Worm (Caenorhabditis elegans) whole organism, L1 larva: ENCODE measurements around the gene W02A2.12.

Source experiments
- C16A3.4 ChIP-seq: fragments of 150-350 bp; optimal IDR thresholded peaks from 2 replicates; lab custom pipeline; 2014; ENCODE audit warnings: missing biosample characterization, missing genetic modification characterization
- F16B12.6 ChIP-seq: fragments of 150-350 bp; optimal IDR thresholded peaks from 2 replicates; lab custom pipeline; 2014; ENCODE audit warnings: missing biosample characterization, missing genetic modification characterization
- Y116A8C.19 ChIP-seq: sonication (generic microtip); optimal IDR thresholded peaks from 2 replicates; lab custom pipeline; 2016; ENCODE audit warnings: missing compliant biosample characterization, missing genetic modification characterization, borderline replicate concordance
- aha-1 ChIP-seq: fragments of 150-350 bp; optimal IDR thresholded peaks from 2 replicates; lab custom pipeline; 2014; ENCODE audit warnings: missing biosample characterization, missing genetic modification characterization
- alr-1 ChIP-seq: fragments of 200-800 bp; sonication (Bioruptor generic); optimal IDR thresholded peaks from 2 replicates; lab custom pipeline; 2018; ENCODE audit warnings: borderline replicate concordance, mild to moderate bottlenecking, missing genetic modification characterization, missing compliant biosample characterization
- aly-2 ChIP-seq: fragments of 150-350 bp; optimal IDR thresholded peaks from 2 replicates; lab custom pipeline; 2014; ENCODE audit warnings: missing biosample characterization, missing genetic modification characterization
- blmp-1 ChIP-seq: fragments of 150-350 bp; optimal IDR thresholded peaks from 2 replicates; lab custom pipeline; 2014; ENCODE audit warnings: missing biosample characterization, missing genetic modification characterization
- ceh-63 ChIP-seq: fragments of 200-800 bp; sonication (Bioruptor generic); optimal IDR thresholded peaks from 2 replicates; lab custom pipeline; 2018; ENCODE audit warnings: mild to moderate bottlenecking, missing genetic modification characterization, missing compliant biosample characterization
- ceh-8 ChIP-seq: fragments of 200-800 bp; sonication (Bioruptor generic); optimal IDR thresholded peaks from 2 replicates; lab custom pipeline; 2018; ENCODE audit warnings: mild to moderate bottlenecking, missing genetic modification characterization, moderate library complexity, missing compliant biosample characterization
- ceh-82 ChIP-seq, 3 experiments: fragments of 150-350 bp in 1 of 3; sonication (generic microtip) in 2 of 3; optimal IDR thresholded peaks; 2 replicates each; lab custom pipeline; 2014 to 2017; ENCODE audit warnings: missing biosample characterization in 3 of 3, missing genetic modification characterization in 3 of 3
- ceh-88 ChIP-seq: fragments of 200-800 bp; sonication (Bioruptor generic); IDR thresholded peaks from 2 replicates; pipeline ENCODE4 v1.3.6; 2022; ENCODE audit warnings: missing genetic modification characterization, missing compliant biosample characterization
- dpl-1 ChIP-seq, 3 experiments: fragments of 150-350 bp in 2 of 3; sonication (generic microtip) in 1 of 3; optimal IDR thresholded peaks; 2 replicates each; lab custom pipeline; 2014 to 2017; ENCODE audit warnings: missing biosample characterization in 3 of 3, missing genetic modification characterization in 3 of 3, missing genetic modification reagents in 3 of 3
- efl-1 ChIP-seq, 4 experiments: fragments of 150-350 bp; optimal IDR thresholded peaks in 3 of 4; peaks in 1 of 4; 1 replicate in 1 of 4; 2 replicates in 3 of 4; lab custom pipeline; 2014; ENCODE audit warnings: missing biosample characterization in 2 of 4, missing genetic modification characterization in 2 of 4, missing genetic modification reagents in 2 of 4
- egl-13 ChIP-seq: sonication (generic microtip); optimal IDR thresholded peaks from 2 replicates; lab custom pipeline; 2016; ENCODE audit warnings: missing genotype, missing genetic modification reagents, missing genetic modification characterization, missing compliant biosample characterization
- ets-5 ChIP-seq: fragments of 200-800 bp; sonication (Bioruptor generic); IDR thresholded peaks from 2 replicates; pipeline ENCODE4 v1.3.6; 2022; ENCODE audit warnings: missing genetic modification characterization, missing compliant biosample characterization
- fkh-10 ChIP-seq: sonication (generic microtip); optimal IDR thresholded peaks from 2 replicates; lab custom pipeline; 2017; ENCODE audit warnings: missing biosample characterization, missing genetic modification reagents, missing genetic modification characterization
- fkh-8 ChIP-seq: sonication (generic microtip); optimal IDR thresholded peaks from 2 replicates; lab custom pipeline; 2016; ENCODE audit warnings: mild to moderate bottlenecking, missing genetic modification characterization, missing compliant biosample characterization
- hlh-17 ChIP-seq: fragments of 200-800 bp; sonication (Bioruptor generic); optimal IDR thresholded peaks from 2 replicates; lab custom pipeline; 2018; ENCODE audit warnings: missing genetic modification characterization, mild to moderate bottlenecking, missing compliant biosample characterization, moderate library complexity, borderline replicate concordance
- hpl-2 ChIP-seq: fragments of 150-350 bp; optimal IDR thresholded peaks from 2 replicates; lab custom pipeline; 2014; ENCODE audit warnings: missing biosample characterization, missing genetic modification reagents, missing genetic modification characterization
- irx-1 ChIP-seq: sonication (generic microtip); optimal IDR thresholded peaks from 2 replicates; lab custom pipeline; 2016; ENCODE audit warnings: missing genetic modification characterization, missing compliant biosample characterization
- isw-1 ChIP-seq: fragments of 200-800 bp; sonication (Bioruptor generic); IDR thresholded peaks from 2 replicates; pipeline ENCODE4 v1.3.6; 2022; ENCODE audit warnings: missing genetic modification characterization, missing compliant biosample characterization
- jun-1 ChIP-seq: fragments of 150-350 bp; optimal IDR thresholded peaks from 2 replicates; lab custom pipeline; 2014; ENCODE audit warnings: missing biosample characterization, missing genetic modification reagents, missing genetic modification characterization
- lin-15B ChIP-seq: fragments of 150-350 bp; sonication (generic microtip); optimal IDR thresholded peaks from 3 replicates; lab custom pipeline; 2014; ENCODE audit warnings: missing biosample characterization, missing genetic modification characterization
- lin-39 ChIP-seq: fragments of 150-350 bp; optimal IDR thresholded peaks from 2 replicates; lab custom pipeline; 2014; ENCODE audit warnings: missing biosample characterization, missing genetic modification reagents, missing genetic modification characterization
- lir-3 ChIP-seq: sonication (generic microtip); optimal IDR thresholded peaks from 2 replicates; lab custom pipeline; 2016; ENCODE audit warnings: mild to moderate bottlenecking, missing genetic modification characterization, moderate library complexity, missing compliant biosample characterization; ENCODE audit not compliant: poor library complexity
- mab-9 ChIP-seq: fragments of 200-800 bp; sonication (Bioruptor generic); IDR thresholded peaks from 2 replicates; pipeline ENCODE4 v1.3.6; 2022; ENCODE audit warnings: missing genetic modification reagents, missing genetic modification characterization, missing compliant biosample characterization
- mdl-1 ChIP-seq, 2 experiments: fragments of 150-350 bp; optimal IDR thresholded peaks; 2 replicates each; lab custom pipeline; 2014 to 2017; ENCODE audit warnings: missing biosample characterization in 2 of 2, missing genetic modification characterization in 2 of 2, inconsistent platforms in 1 of 2
- mef-2 ChIP-seq: fragments of 150-350 bp; optimal IDR thresholded peaks from 2 replicates; lab custom pipeline; 2014; ENCODE audit warnings: missing biosample characterization, missing genetic modification characterization
- nhr-11 ChIP-seq: fragments of 150-350 bp; optimal IDR thresholded peaks from 2 replicates; lab custom pipeline; 2014; ENCODE audit warnings: missing biosample characterization, missing genetic modification characterization
- nhr-12 ChIP-seq: sonication (generic microtip); optimal IDR thresholded peaks from 2 replicates; lab custom pipeline; 2017; ENCODE audit warnings: missing biosample characterization, missing genetic modification characterization
- nhr-19 ChIP-seq: fragments of 200-800 bp; sonication (Bioruptor generic); conservative IDR thresholded peaks from 2 replicates; pipeline ENCODE4 v1.3.6; 2022; ENCODE audit warnings: missing genetic modification characterization, missing compliant biosample characterization
- nhr-20 ChIP-seq: sonication (generic microtip); optimal IDR thresholded peaks from 2 replicates; lab custom pipeline; 2016; ENCODE audit warnings: mild to moderate bottlenecking, missing genetic modification characterization, missing compliant biosample characterization
- nhr-28 ChIP-seq: fragments of 150-350 bp; optimal IDR thresholded peaks from 2 replicates; lab custom pipeline; 2014; ENCODE audit warnings: missing biosample characterization, missing genetic modification characterization
- nhr-76 ChIP-seq: sonication (generic microtip); optimal IDR thresholded peaks from 2 replicates; lab custom pipeline; 2017; ENCODE audit warnings: missing biosample characterization, missing genetic modification characterization
- nhr-77 ChIP-seq: fragments of 150-350 bp; optimal IDR thresholded peaks from 2 replicates; lab custom pipeline; 2014; ENCODE audit warnings: missing biosample characterization, missing genetic modification characterization
- nhr-85 ChIP-seq: sonication (generic microtip); peaks from one replicate; lab custom pipeline; 2016; ENCODE audit warnings: missing genetic modification characterization, inconsistent platforms, missing compliant biosample characterization
- nhr-90 ChIP-seq: sonication (generic microtip); optimal IDR thresholded peaks from 2 replicates; lab custom pipeline; 2016; ENCODE audit warnings: mild to moderate bottlenecking, missing genetic modification characterization, missing compliant biosample characterization; ENCODE audit not compliant: poor library complexity
- pax-3 ChIP-seq: fragments of 200-800 bp; sonication (Bioruptor generic); optimal IDR thresholded peaks from 2 replicates; lab custom pipeline; 2018; ENCODE audit warnings: mild to moderate bottlenecking, missing genetic modification characterization, moderate library complexity, missing compliant biosample characterization
- pqm-1 ChIP-seq: sonication (generic microtip); optimal IDR thresholded peaks from 3 replicates; lab custom pipeline; 2017; ENCODE audit warnings: missing biosample characterization, missing genetic modification characterization
- skn-1 ChIP-seq: fragments of 150-350 bp; optimal IDR thresholded peaks from 2 replicates; lab custom pipeline; 2014; ENCODE audit warnings: missing biosample characterization, missing genetic modification characterization
- snu-23 ChIP-seq: sonication (generic microtip); optimal IDR thresholded peaks from 2 replicates; lab custom pipeline; 2016; ENCODE audit warnings: missing genetic modification characterization, missing compliant biosample characterization
- sptf-1 ChIP-seq: fragments of 150-350 bp; optimal IDR thresholded peaks from 2 replicates; lab custom pipeline; 2014; ENCODE audit warnings: missing biosample characterization, missing genetic modification characterization
- sup-37 ChIP-seq: fragments of 200-800 bp; sonication (Bioruptor generic); optimal IDR thresholded peaks from 2 replicates; lab custom pipeline; 2018; ENCODE audit warnings: mild to moderate bottlenecking, missing genetic modification characterization, missing compliant biosample characterization
- swsn-7 ChIP-seq: sonication (generic microtip); optimal IDR thresholded peaks from 2 replicates; lab custom pipeline; 2016; ENCODE audit warnings: missing genetic modification characterization, missing compliant biosample characterization
- xbp-1 ChIP-seq: sonication (generic microtip); optimal IDR thresholded peaks from 2 replicates; lab custom pipeline; 2016; ENCODE audit warnings: missing genetic modification characterization, missing compliant biosample characterization
- zag-1 ChIP-seq: fragments of 150-350 bp; optimal IDR thresholded peaks from 2 replicates; lab custom pipeline; 2014; ENCODE audit warnings: missing biosample characterization, missing genetic modification characterization
- ztf-11 ChIP-seq, 2 experiments: sonication (generic microtip); optimal IDR thresholded peaks; 2 replicates each; lab custom pipeline; 2016 to 2017; ENCODE audit warnings: missing genetic modification characterization in 2 of 2, missing biosample characterization in 1 of 2, missing compliant biosample characterization in 1 of 2

The W02A2.12 gene

ce11 chrIV:13395255-13395654, 46.6 kb upstream of the W02A2.12 start (continued):
- TF ChIP-seq egl-13 (tag; lab: Kevin White, UChicago) (peak; percentile 79), lin-39 (no peak), isw-1 (GFP tag; lab: Robert Waterston, UW) (peak; percentile 63), sup-37 (GFP tag; lab: Kevin White, UChicago) (no peak), hpl-2 (GFP tag; lab: Kevin White, UChicago) (no peak), blmp-1 (tag; lab: Kevin White, UChicago) (peak; percentile 50), aha-1 (tag; lab: Kevin White, UChicago) (peak; percentile 93), efl-1 (optimal IDR thresholded peaks at IDR 0.05; lab: Kevin White, UChicago) (peak; percentile 66 to 81), efl-1 (GFP tag; optimal IDR thresholded peaks at IDR 0.05 in 1 of 2; lab: Kevin White, UChicago) (peak; percentile 40 to 96), ceh-63 (GFP tag; lab: Kevin White, UChicago) (no peak), F16B12.6 (tag; lab: Kevin White, UChicago) (peak; percentile 38), fkh-8 (peak; percentile 96), xbp-1 (tag; lab: Kevin White, UChicago) (peak; percentile 79), nhr-90 (tag; lab: Kevin White, UChicago) (peak; percentile 88), ztf-11 (tag; optimal IDR thresholded peaks at IDR 0.05; lab: Kevin White, UChicago) (peak in 1 of 2 experiments; percentile 53), irx-1 (tag; lab: Kevin White, UChicago) (peak; percentile 68), hlh-17 (GFP tag; lab: Kevin White, UChicago) (no peak), ceh-8 (GFP tag; lab: Kevin White, UChicago) (peak; percentile 75), nhr-19 (GFP tag; lab: Robert Waterston, UW) (peak; percentile 93), pqm-1 (tag; lab: Kevin White, UChicago) (peak; percentile 58), sptf-1 (tag; lab: Kevin White, UChicago) (no peak), jun-1 (tag; lab: Kevin White, UChicago) (peak; percentile 77), ets-5 (GFP tag; lab: Robert Waterston, UW) (no peak), swsn-7 (tag; lab: Kevin White, UChicago) (peak; percentile 89), nhr-12 (no peak), mdl-1 (tag; optimal IDR thresholded peaks at IDR 0.05; lab: Kevin White, UChicago) (peak in 1 of 2 experiments; percentile 90), lin-15B (tag; lab: Kevin White, UChicago) (peak; percentile 2), nhr-20 (tag; lab: Kevin White, UChicago) (peak; percentile 95), lir-3 (tag; lab: Kevin White, UChicago) (peak; percentile 62), fkh-10 (GFP tag; lab: Kevin White, UChicago) (peak; percentile 93), pax-3 (tag; lab: Kevin White, UChicago) (peak; percentile 78), ceh-82 (tag; optimal IDR thresholded peaks at IDR 0.05; lab: Kevin White, UChicago) (peak; percentile 79 to 96 (median 84)), nhr-28 (no peak), ceh-88 (GFP tag; lab: Robert Waterston, UW) (no peak; the same call in 1 of the 2 replicates), nhr-77 (tag; lab: Kevin White, UChicago) (peak; percentile 70), aly-2 (tag; lab: Kevin White, UChicago) (no peak), skn-1 (tag; lab: Kevin White, UChicago) (peak; percentile 88), snu-23 (peak; percentile 96), nhr-76 (no peak), mef-2 (tag; lab: Kevin White, UChicago) (peak; percentile 79), dpl-1 (GFP tag; optimal IDR thresholded peaks at IDR 0.05; lab: Kevin White, UChicago) (peak; percentile 44 to 53 (median 51)), nhr-85 (tag; lab: Kevin White, UChicago) (peak; percentile 96), alr-1 (tag; lab: Kevin White, UChicago) (no peak), nhr-11 (tag; lab: Kevin White, UChicago) (peak; percentile 36), Y116A8C.19 (tag; lab: Kevin White, UChicago) (no peak), mab-9 (GFP tag; lab: Robert Waterston, UW) (peak; percentile 71), C16A3.4 (tag; lab: Kevin White, UChicago) (peak; percentile 75), zag-1 (tag; lab: Kevin White, UChicago) (no peak)
